Worm (Caenorhabditis elegans): Measurements from ENCODE around the gene srg-32.

ce11 chrV:10546749-10547148 lies 41.8 kb downstream of the srg-32 start, which contains the start of gene F25D1.5:
- TF ChIP-seq fkh-10 (GFP tag; optimal IDR thresholded peaks at IDR 0.05) (no peak), ama-1 (optimal IDR thresholded peaks at IDR 0.05) (no peak)

Data from whole organism, late embryonic.